Worm (Caenorhabditis elegans): ENCODE results near the gene rrsr-1.
A peak's percentile ranks its signal among the peaks of the same experiment; 100 is the strongest.

Gene rrsr-1

ce11 chrV:14419855-14420254, 5.0 kb downstream of the rrsr-1 start:
- no peak for TF ChIP-seq ztf-1 (GFP tag; conservative IDR thresholded peaks at IDR 0.05)
- no peak for TF ChIP-seq nhr-23 (tag; optimal IDR thresholded peaks at IDR 0.05)
- TF ChIP-seq nhr-25 (tag; optimal IDR thresholded peaks at IDR 0.05) = no peak
- no peak for TF ChIP-seq sma-9 (GFP tag; optimal IDR thresholded peaks at IDR 0.05)
- no peak for TF ChIP-seq sma-9 (tag; optimal IDR thresholded peaks at IDR 0.05)
- no peak for TF ChIP-seq nhr-129 (tag; optimal IDR thresholded peaks at IDR 0.05)
- no peak for TF ChIP-seq lin-13 (GFP tag; optimal IDR thresholded peaks at IDR 0.05)
- no peak for TF ChIP-seq ZK546.5 (tag; optimal IDR thresholded peaks at IDR 0.05)
- TF ChIP-seq mbf-1 (tag; optimal IDR thresholded peaks at IDR 0.05) = no peak
- no peak for TF ChIP-seq unc-62 (GFP tag; optimal IDR thresholded peaks at IDR 0.05)
- TF ChIP-seq nhr-12 (tag; optimal IDR thresholded peaks at IDR 0.05) = no peak
- TF ChIP-seq egl-27 (tag; optimal IDR thresholded peaks at IDR 0.05) = no peak
- TF ChIP-seq nhr-237 (tag; optimal IDR thresholded peaks at IDR 0.05) = no peak
- no peak for TF ChIP-seq alr-1 (tag; optimal IDR thresholded peaks at IDR 0.05)
- no peak for TF ChIP-seq aly-2 (tag; optimal IDR thresholded peaks at IDR 0.05)
- no peak for TF ChIP-seq unc-39 (tag; optimal IDR thresholded peaks at IDR 0.05)
- no peak for TF ChIP-seq unc-55 (GFP tag; optimal IDR thresholded peaks at IDR 0.05)
- TF ChIP-seq C34F6.9 (tag; optimal IDR thresholded peaks at IDR 0.05) = no peak

ce11 chrV:14417735-14418134, 7.1 kb downstream of the rrsr-1 start, which contains the start of the genes nxf-2 and set-31:
nxf-2 (minus strand) TSS chrV:14417835.
set-31 (plus strand) TSS chrV:14417903.
- TF ChIP-seq nhr-25 (tag; optimal IDR thresholded peaks at IDR 0.05) (no peak), elt-1 (tag; optimal IDR thresholded peaks at IDR 0.05) (no peak), gmeb-1 (tag; optimal IDR thresholded peaks at IDR 0.05) (no peak), nhr-11 (tag; optimal IDR thresholded peaks at IDR 0.05) (no peak), elt-3 (tag; optimal IDR thresholded peaks at IDR 0.05) (no peak), unc-55 (GFP tag; optimal IDR thresholded peaks at IDR 0.05) (no peak), lsy-2 (tag; optimal IDR thresholded peaks at IDR 0.05) (peak in 1 of 2 experiments; percentile 41), snpc-4 (tag; optimal IDR thresholded peaks at IDR 0.05) (no peak)

- TF ChIP-seq F13H6.1 (tag; optimal IDR thresholded peaks at IDR 0.05) (peak; percentile 60), sem-4 (tag; optimal IDR thresholded peaks at IDR 0.05) (peak; percentile 30), nhr-10 (tag; optimal IDR thresholded peaks at IDR 0.05) (no peak), nhr-25 (tag; optimal IDR thresholded peaks at IDR 0.05) (peak; percentile 56), mdl-1 (tag; optimal IDR thresholded peaks at IDR 0.05) (peak in 1 of 2 experiments; percentile 43), nhr-21 (tag; optimal IDR thresholded peaks at IDR 0.05) (peak; percentile 36), mab-5 (tag; optimal IDR thresholded peaks at IDR 0.05) (no peak), ztf-1 (GFP tag; conservative IDR thresholded peaks at IDR 0.05) (no peak), lsy-2 (tag; optimal IDR thresholded peaks at IDR 0.05) (peak; percentile 71 to 88), zag-1 (tag; optimal IDR thresholded peaks at IDR 0.05) (no peak), egl-27 (tag; optimal IDR thresholded peaks at IDR 0.05) (no peak), peb-1 (tag; optimal IDR thresholded peaks at IDR 0.05) (no peak), sma-3 (GFP tag; optimal IDR thresholded peaks at IDR 0.05) (peak; percentile 73), ama-1 (optimal IDR thresholded peaks at IDR 0.05) (peak; percentile 70), snpc-4 (tag; optimal IDR thresholded peaks at IDR 0.05) (peak; percentile 19), ceh-16 (tag; optimal IDR thresholded peaks at IDR 0.05) (no peak), ceh-82 (tag; optimal IDR thresholded peaks at IDR 0.05) (no peak), gmeb-1 (tag; optimal IDR thresholded peaks at IDR 0.05) (peak; percentile 81), ztf-4 (tag; optimal IDR thresholded peaks at IDR 0.05) (no peak), sma-9 (GFP tag; optimal IDR thresholded peaks at IDR 0.05) (peak; percentile 71), sma-9 (tag; optimal IDR thresholded peaks at IDR 0.05) (no peak), blmp-1 (tag; optimal IDR thresholded peaks at IDR 0.05; ENCODE audit: insufficient read depth) (no peak), lin-13 (GFP tag; optimal IDR thresholded peaks at IDR 0.05) (peak; percentile 47), nhr-6 (tag; optimal IDR thresholded peaks at IDR 0.05) (no peak), alr-1 (tag; optimal IDR thresholded peaks at IDR 0.05) (no peak), fos-1 (tag; optimal IDR thresholded peaks at IDR 0.05) (peak; percentile 90), nhr-129 (tag; optimal IDR thresholded peaks at IDR 0.05) (peak; percentile 61), unc-55 (GFP tag; optimal IDR thresholded peaks at IDR 0.05) (peak; percentile 70), crh-2 (tag; optimal IDR thresholded peaks at IDR 0.05) (peak; percentile 83), C34F6.9 (tag; optimal IDR thresholded peaks at IDR 0.05) (peak; percentile 84)
Observed at ce11 chrV:14414964-14415564, 9.7 kb downstream of the rrsr-1 start, which contains the start of the genes nxf-1 and C15H11.11. nxf-1 (minus strand) TSS chrV:14415014. C15H11.11 (plus strand) TSS chrV:14415499.

Measured in whole organism, L2 larva.